Fruit fly (Drosophila melanogaster) whole organism, adult: Measurements from ENCODE around the gene LKRSDH.

ENCODE experiments used
- CG11617 ChIP-seq: fragments of 200-800 bp; sonication (Bioruptor generic); optimal IDR thresholded peaks from 2 replicates; lab custom pipeline; 2017; ENCODE audit warnings: mild to moderate bottlenecking, missing biosample characterization, missing genetic modification reagents, missing genetic modification characterization
- CG12768 ChIP-seq: fragments of 200-800 bp; sonication (Bioruptor generic); optimal IDR thresholded peaks from 2 replicates; lab custom pipeline; 2017; ENCODE audit warnings: missing biosample characterization, missing genetic modification characterization, mild to moderate bottlenecking, moderate library complexity, missing genetic modification reagents
- CG14711 ChIP-seq: fragments of 200-800 bp; sonication (Bioruptor generic); optimal IDR thresholded peaks from 2 replicates; lab custom pipeline; 2018; ENCODE audit warnings: missing biosample characterization, mild to moderate bottlenecking, missing genetic modification characterization, moderate library complexity
- CG1620 ChIP-seq: fragments of 200-800 bp; sonication (Bioruptor generic); optimal IDR thresholded peaks from 2 replicates; lab custom pipeline; 2016; ENCODE audit warnings: missing biosample characterization, missing genetic modification characterization
- CG33017 ChIP-seq: fragments of 200-800 bp; sonication (Bioruptor generic); optimal IDR thresholded peaks from 2 replicates; lab custom pipeline; 2018; ENCODE audit warnings: missing biosample characterization, mild to moderate bottlenecking, missing genetic modification characterization, moderate library complexity
- CG5204 ChIP-seq: fragments of 200-800 bp; sonication (Bioruptor generic); optimal IDR thresholded peaks from 2 replicates; lab custom pipeline; 2016; ENCODE audit warnings: missing biosample characterization, missing genetic modification characterization
- CG7045 ChIP-seq: fragments of 200-800 bp; sonication (Bioruptor generic); optimal IDR thresholded peaks from 2 replicates; lab custom pipeline; 2017; ENCODE audit warnings: missing biosample characterization, mild to moderate bottlenecking, missing genetic modification characterization
- CG7101 ChIP-seq: fragments of 200-800 bp; sonication (Bioruptor generic); optimal IDR thresholded peaks from 2 replicates; lab custom pipeline; 2018; ENCODE audit warnings: missing biosample characterization, mild to moderate bottlenecking, missing genetic modification characterization, moderate library complexity
- Clk ChIP-seq: fragments of 200-800 bp; sonication (Bioruptor generic); optimal IDR thresholded peaks from 2 replicates; lab custom pipeline; 2017; ENCODE audit warnings: missing biosample characterization, missing genetic modification characterization
- Crg-1 ChIP-seq: fragments of 200-800 bp; sonication (Bioruptor generic); optimal IDR thresholded peaks from 2 replicates; lab custom pipeline; 2016; ENCODE audit warnings: missing biosample characterization, missing genetic modification characterization
- Hr96 ChIP-seq: fragments of 200-800 bp; sonication (Bioruptor generic); optimal IDR thresholded peaks from 2 replicates; lab custom pipeline; 2016; ENCODE audit warnings: missing biosample characterization, missing genetic modification characterization
- Mnt ChIP-seq: fragments of 200-800 bp; sonication (Bioruptor generic); optimal IDR thresholded peaks from 2 replicates; lab custom pipeline; 2016; ENCODE audit warnings: missing biosample characterization, mild to moderate bottlenecking, missing genetic modification characterization
- bab1 ChIP-seq: fragments of 200-800 bp; sonication (Bioruptor generic); optimal IDR thresholded peaks from 3 replicates; lab custom pipeline; 2019; ENCODE audit warnings: missing biosample characterization, mild to moderate bottlenecking, missing genetic modification characterization, moderate library complexity
- cic ChIP-seq: fragments of 200-800 bp; sonication (Bioruptor generic); optimal IDR thresholded peaks from 2 replicates; lab custom pipeline; 2017; ENCODE audit warnings: missing biosample characterization, mild to moderate bottlenecking, missing genetic modification characterization, moderate library complexity
- cnc ChIP-seq, 2 experiments: fragments of >200 bp; optimal IDR thresholded peaks; 2 replicates each; lab custom pipeline; 2017
- kay ChIP-seq: fragments of 200-800 bp; sonication (Bioruptor generic); peaks from one replicate; lab custom pipeline; 2016; ENCODE audit warnings: missing biosample characterization, missing genetic modification characterization, borderline replicate concordance
- ovo ChIP-seq: fragments of 200-800 bp; sonication (Bioruptor generic); optimal IDR thresholded peaks from 2 replicates; lab custom pipeline; 2016; ENCODE audit warnings: missing biosample characterization, missing genetic modification characterization
- pad ChIP-seq: fragments of 200-800 bp; sonication (Bioruptor generic); optimal IDR thresholded peaks from 3 replicates; lab custom pipeline; 2017; ENCODE audit warnings: missing biosample characterization, missing genetic modification characterization, mild to moderate bottlenecking, moderate library complexity, missing genetic modification reagents
- tj ChIP-seq: fragments of 200-800 bp; sonication (Bioruptor generic); optimal IDR thresholded peaks from 3 replicates; lab custom pipeline; 2017; ENCODE audit warnings: missing biosample characterization, mild to moderate bottlenecking, missing genetic modification characterization, moderate library complexity
- toe ChIP-seq: fragments of 200-800 bp; sonication (Bioruptor generic); optimal IDR thresholded peaks from 2 replicates; lab custom pipeline; 2016; ENCODE audit warnings: missing biosample characterization, missing genetic modification characterization

Gene LKRSDH

DNA sequence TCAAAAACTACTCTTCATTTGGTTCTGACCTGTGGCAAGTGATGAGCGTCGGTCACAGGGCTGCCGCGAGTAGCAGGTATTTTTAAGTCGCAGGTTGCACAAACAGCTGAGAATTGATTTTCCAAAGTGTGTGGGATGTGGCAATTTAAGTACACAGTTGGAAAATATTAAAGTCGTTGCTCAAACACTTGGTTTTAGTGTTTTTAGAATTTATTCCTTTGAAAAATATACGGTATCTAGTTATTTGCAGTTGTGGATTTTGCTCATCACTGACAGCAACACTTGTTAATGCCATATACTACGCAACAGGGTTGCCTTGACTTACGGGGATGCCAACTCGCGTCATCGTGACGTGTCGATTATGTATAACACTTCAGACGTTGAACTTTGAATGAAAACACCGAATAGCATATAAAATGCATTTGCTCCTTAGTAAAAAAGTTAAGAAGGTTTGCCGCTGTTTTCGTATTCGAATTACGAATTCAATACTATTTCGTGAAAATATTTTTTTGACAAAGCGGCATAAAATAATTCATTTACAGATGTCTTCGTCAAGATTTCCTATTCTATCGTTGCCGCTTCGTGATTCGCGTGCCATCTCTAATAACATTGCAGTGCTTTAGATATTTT lies 4.2 kb upstream of the LKRSDH start, which contains the start of the genes Herp and r2d2:
Gene Herp (minus strand): TSS at position 255 of the 630 bp plus-strand sequence.
Gene r2d2 (plus strand): TSS at position 344 of the 630 bp plus-strand sequence.
- TF ChIP-seq CG7101 (tag; lab: Kevin White, UChicago) (peak; percentile 91), cnc (optimal IDR thresholded peaks at IDR 0.05; lab: Kevin White, UChicago) (peak in 1 of 2 experiments; percentile 33), CG1620 (GFP tag; lab: Kevin White, UChicago) (peak; percentile 92), Mnt (GFP tag; lab: Kevin White, UChicago) (peak; percentile 90), CG14711 (tag; lab: Kevin White, UChicago) (peak; percentile 85), Crg-1 (GFP tag; lab: Kevin White, UChicago) (peak; percentile 89), Clk (GFP tag; lab: Kevin White, UChicago) (peak; percentile 73), bab1 (peak; percentile 89), cic (GFP tag; lab: Kevin White, UChicago) (peak; percentile 66), ovo (GFP tag; lab: Kevin White, UChicago) (peak; percentile 90), toe (GFP tag; lab: Kevin White, UChicago) (peak; percentile 97), CG11617 (GFP tag; lab: Kevin White, UChicago) (peak; percentile 91), CG7045 (GFP tag; lab: Kevin White, UChicago) (peak; percentile 90), tj (GFP tag; lab: Kevin White, UChicago) (peak; percentile 68), pad (GFP tag; lab: Kevin White, UChicago) (peak; percentile 79), CG33017 (tag; lab: Kevin White, UChicago) (peak; percentile 92), kay (peak; percentile 84), CG12768 (peak; percentile 96), Hr96 (GFP tag; lab: Kevin White, UChicago) (peak; percentile 96), CG5204 (GFP tag; lab: Kevin White, UChicago) (peak; percentile 94)

- TF ChIP-seq kay (peak; percentile 80), cic (GFP tag; lab: Kevin White, UChicago) (peak; percentile 89), CG33017 (tag; lab: Kevin White, UChicago) (no peak), Mnt (GFP tag; lab: Kevin White, UChicago) (peak; percentile 47), CG7101 (tag; lab: Kevin White, UChicago) (no peak)
Observed at dm6 chr2L:7794689-7795475, 877 bp downstream of the LKRSDH start.

DNA sequence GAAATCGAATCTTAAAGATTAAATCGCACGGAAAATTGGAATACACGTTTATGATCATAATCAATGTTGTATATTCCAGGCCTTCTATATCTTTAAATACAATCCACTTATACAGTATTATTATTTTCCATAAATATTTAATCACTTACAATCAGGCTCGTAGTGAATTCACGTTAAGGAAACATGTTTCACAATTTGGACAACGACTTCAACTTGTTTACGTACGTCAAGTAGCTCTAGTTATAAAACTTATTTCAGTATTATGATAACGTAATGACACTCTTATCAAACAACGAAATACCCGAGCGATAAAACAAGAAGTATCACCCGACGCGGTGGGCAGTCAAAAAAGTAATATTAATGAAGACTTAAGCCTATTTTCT lies 4.4 kb downstream of the LKRSDH start:
- TF ChIP-seq kay = peak; percentile 91
- no peak for TF ChIP-seq CG5204 (GFP tag; lab: Kevin White, UChicago)

DNA sequence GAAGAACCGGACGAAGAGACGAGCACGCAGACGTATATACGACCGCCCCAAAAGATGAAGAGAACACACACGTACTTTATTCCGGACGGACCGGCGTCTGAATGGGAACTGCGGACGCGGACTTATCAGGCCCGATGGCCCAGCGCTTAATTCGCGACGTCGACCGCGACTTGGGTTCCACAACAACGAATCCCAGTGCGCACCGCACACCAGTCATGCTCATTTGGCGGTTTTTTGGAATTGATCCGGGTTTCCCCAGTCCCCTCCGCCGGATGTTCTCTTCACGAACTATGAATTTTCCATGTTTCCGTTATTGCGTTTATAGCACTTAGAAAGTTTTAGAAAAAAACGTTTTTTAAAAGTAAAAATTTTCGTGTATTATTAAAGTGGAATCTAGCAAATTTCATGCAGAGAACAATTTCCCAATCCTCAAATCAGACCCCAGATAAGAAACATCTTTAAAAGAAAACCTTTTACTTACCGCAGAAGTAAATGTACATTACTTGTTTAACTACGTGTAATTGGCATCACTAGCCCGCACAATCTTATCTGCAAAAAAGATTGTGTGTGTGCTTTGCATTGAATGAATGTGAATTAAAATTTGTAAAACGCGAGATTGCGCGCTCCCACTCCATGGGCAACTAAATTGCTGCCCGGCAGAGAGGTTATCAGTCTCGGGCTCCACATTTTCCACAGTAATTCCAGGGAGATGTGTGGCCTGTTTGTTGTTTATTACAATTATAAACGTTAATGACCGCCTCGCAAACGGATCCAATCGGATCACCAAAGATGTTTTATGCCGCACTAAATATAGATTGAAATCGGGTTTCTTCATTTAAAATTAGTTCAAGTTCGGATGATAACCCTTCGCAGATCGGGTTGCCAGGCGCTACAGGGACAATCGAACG lies 5.1 kb downstream of the LKRSDH start, which contains the start of gene CG7149:
Gene CG7149 (minus strand): TSS at position 110 of the 908 bp plus-strand sequence.
- TF ChIP-seq CG7101 (tag; lab: Kevin White, UChicago) (peak; percentile 14), CG33017 (tag; lab: Kevin White, UChicago) (peak; percentile 46), Hr96 (GFP tag; lab: Kevin White, UChicago) (peak; percentile 55), pad (GFP tag; lab: Kevin White, UChicago) (peak; percentile 10), Crg-1 (GFP tag; lab: Kevin White, UChicago) (no peak), cic (GFP tag; lab: Kevin White, UChicago) (peak; percentile 99), toe (GFP tag; lab: Kevin White, UChicago) (peak; percentile 51), Clk (GFP tag; lab: Kevin White, UChicago) (no peak), tj (GFP tag; lab: Kevin White, UChicago) (peak; percentile 55), CG5204 (GFP tag; lab: Kevin White, UChicago) (no peak), ovo (GFP tag; lab: Kevin White, UChicago) (peak; percentile 40), CG14711 (tag; lab: Kevin White, UChicago) (no peak), cnc (optimal IDR thresholded peaks at IDR 0.05; lab: Kevin White, UChicago) (no peak), CG7045 (GFP tag; lab: Kevin White, UChicago) (peak; percentile 12), CG12768 (peak; percentile 40), Mnt (GFP tag; lab: Kevin White, UChicago) (peak; percentile 77), kay (peak; percentile 92), bab1 (no peak), CG11617 (GFP tag; lab: Kevin White, UChicago) (peak; percentile 20), CG1620 (GFP tag; lab: Kevin White, UChicago) (no peak)

DNA sequence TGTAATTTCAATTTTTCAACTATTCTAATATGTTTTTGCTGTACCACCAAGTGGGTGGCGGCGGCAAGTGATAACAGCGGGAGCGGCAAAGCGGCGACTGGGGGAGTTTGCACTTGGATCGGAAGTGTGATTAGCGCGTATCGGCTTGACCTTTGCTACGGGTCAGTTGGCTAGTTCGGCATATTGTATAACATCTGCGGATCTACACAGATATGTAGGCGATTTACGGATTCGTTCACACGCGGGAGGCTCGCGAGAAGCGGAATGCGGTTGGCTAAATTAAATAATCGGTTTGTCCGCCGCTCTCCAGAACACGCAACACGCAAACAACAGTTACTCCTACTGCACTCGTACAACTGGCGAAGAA lies 5.7 kb downstream of the LKRSDH start:
- TF ChIP-seq cic (GFP tag; lab: Kevin White, UChicago) (no peak), ovo (GFP tag; lab: Kevin White, UChicago) (no peak), Mnt (GFP tag; lab: Kevin White, UChicago) (no peak), CG14711 (tag; lab: Kevin White, UChicago) (no peak), CG33017 (tag; lab: Kevin White, UChicago) (no peak), CG12768 (no peak), Hr96 (GFP tag; lab: Kevin White, UChicago) (no peak), toe (GFP tag; lab: Kevin White, UChicago) (no peak)
